Worm (Caenorhabditis elegans): Measurements from ENCODE around the gene glb-5.
A peak's percentile ranks its signal among the peaks of the same experiment; 100 is the strongest.

glb-5 gene

DNA sequence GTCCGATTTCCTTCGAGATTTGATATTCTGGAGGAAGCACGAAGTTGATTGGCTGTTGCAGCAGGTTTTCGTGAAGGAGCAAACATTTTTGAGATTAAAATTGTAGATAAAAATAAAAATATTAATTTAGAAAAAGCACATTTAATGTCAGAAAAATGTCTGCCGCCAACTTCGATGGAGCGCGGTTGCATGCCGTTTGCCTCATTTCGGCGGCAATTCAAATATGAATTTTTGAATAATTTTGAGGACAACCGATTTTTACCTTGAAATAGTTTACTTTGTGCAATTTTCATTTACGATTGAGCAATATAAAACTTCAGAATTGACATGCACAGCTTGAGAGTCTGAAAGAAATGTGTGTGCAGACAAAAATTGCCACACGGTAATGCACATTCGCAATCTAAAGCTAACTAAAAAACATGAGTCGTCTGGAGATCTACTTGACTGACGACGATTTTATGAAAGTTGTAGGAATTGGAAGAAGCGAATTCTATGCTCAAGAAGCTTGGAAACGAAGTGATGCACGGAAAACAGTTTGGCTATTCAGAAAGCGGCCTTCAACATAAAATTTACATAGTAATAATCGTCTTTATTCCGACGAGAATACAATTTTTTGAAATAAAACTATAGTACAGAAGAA, 37.8 kb downstream of the glb-5 start, which contains the start of gene zhit-1:
zhit-1 (minus strand) TSS at position 161 of the 640 bp plus-strand sequence.
- TF ChIP-seq nhr-11 (tag; optimal IDR thresholded peaks at IDR 0.05) (no peak), nhr-237 (tag; optimal IDR thresholded peaks at IDR 0.05) (no peak), unc-98 (GFP tag; IDR thresholded peaks at IDR 0.05) (no peak), zag-1 (tag; optimal IDR thresholded peaks at IDR 0.05) (no peak), blmp-1 (tag; optimal IDR thresholded peaks at IDR 0.05) (peak; percentile 4), lin-13 (GFP tag; optimal IDR thresholded peaks at IDR 0.05) (no peak), jun-1 (tag; optimal IDR thresholded peaks at IDR 0.05) (no peak), tbx-2 (tag; optimal IDR thresholded peaks at IDR 0.05) (no peak), hpl-2 (GFP tag; optimal IDR thresholded peaks at IDR 0.05) (no peak), mdl-1 (tag; optimal IDR thresholded peaks at IDR 0.05) (no peak), dsc-1 (tag; optimal IDR thresholded peaks at IDR 0.05) (no peak), hlh-4 (tag; optimal IDR thresholded peaks at IDR 0.05) (no peak), aly-2 (tag; optimal IDR thresholded peaks at IDR 0.05) (no peak), mep-1 (tag; optimal IDR thresholded peaks at IDR 0.05) (peak; percentile 35), isw-1 (GFP tag; IDR thresholded peaks at IDR 0.05) (peak; percentile 29; the same call in 1 of the 2 replicates), egl-13 (tag; optimal IDR thresholded peaks at IDR 0.05) (no peak), sox-4 (tag; optimal IDR thresholded peaks at IDR 0.05) (no peak), vab-15 (tag; optimal IDR thresholded peaks at IDR 0.05) (no peak), unc-62 (GFP tag; optimal IDR thresholded peaks at IDR 0.05) (no peak), lin-39 (tag; optimal IDR thresholded peaks at IDR 0.05) (no peak), zip-4 (GFP tag; optimal IDR thresholded peaks at IDR 0.05) (no peak), nhr-71 (tag; optimal IDR thresholded peaks at IDR 0.05) (peak; percentile 47), nhr-12 (tag; optimal IDR thresholded peaks at IDR 0.05) (no peak), grh-1 (GFP tag; IDR thresholded peaks at IDR 0.05) (no peak), nhr-85 (tag) (peak; percentile 30), nhr-47 (tag; optimal IDR thresholded peaks at IDR 0.05) (peak; percentile 52), mef-2 (tag; optimal IDR thresholded peaks at IDR 0.05) (no peak), nhr-20 (tag; optimal IDR thresholded peaks at IDR 0.05) (peak; percentile 1), ceh-63 (GFP tag; optimal IDR thresholded peaks at IDR 0.05) (no peak), efl-3 (GFP tag; optimal IDR thresholded peaks at IDR 0.05) (no peak), lsy-2 (tag; optimal IDR thresholded peaks at IDR 0.05) (peak; percentile 21 to 70), fkh-8 (tag; optimal IDR thresholded peaks at IDR 0.05) (no peak), mab-9 (GFP tag; IDR thresholded peaks at IDR 0.05) (no peak), nhr-76 (tag; optimal IDR thresholded peaks at IDR 0.05) (no peak), nhr-28 (tag; optimal IDR thresholded peaks at IDR 0.05) (no peak), ceh-82 (tag; optimal IDR thresholded peaks at IDR 0.05) (peak in 1 of 3 experiments; percentile 13), pag-3 (tag; optimal IDR thresholded peaks at IDR 0.05; ENCODE audit: borderline replicate concordance, insufficient read depth) (no peak), ceh-90 (tag; optimal IDR thresholded peaks at IDR 0.05) (no peak), snpc-4 (tag; optimal IDR thresholded peaks at IDR 0.05) (peak; percentile 68), pax-3 (tag; optimal IDR thresholded peaks at IDR 0.05) (no peak), elt-3 (tag; optimal IDR thresholded peaks at IDR 0.05) (no peak), fkh-4 (tag; optimal IDR thresholded peaks at IDR 0.05; ENCODE audit: borderline replicate concordance) (no peak), irx-1 (tag; optimal IDR thresholded peaks at IDR 0.05) (no peak), ces-1 (GFP tag; optimal IDR thresholded peaks at IDR 0.05) (no peak), hlh-17 (GFP tag; optimal IDR thresholded peaks at IDR 0.05; ENCODE audit: borderline replicate concordance) (no peak), ceh-8 (GFP tag; optimal IDR thresholded peaks at IDR 0.05) (no peak), nhr-90 (tag; optimal IDR thresholded peaks at IDR 0.05; ENCODE audit: poor library complexity) (peak; percentile 37), ceh-88 (GFP tag; IDR thresholded peaks at IDR 0.05) (no peak), unc-130 (tag; optimal IDR thresholded peaks at IDR 0.05) (peak; percentile 61), lin-14 (GFP tag; optimal IDR thresholded peaks at IDR 0.05) (no peak), swsn-7 (tag; optimal IDR thresholded peaks at IDR 0.05) (no peak), ztf-11 (tag; optimal IDR thresholded peaks at IDR 0.05) (no peak)
